Worm (Caenorhabditis elegans) whole organism, L3 larva: ENCODE data around the gene tat-6.

Source experiments
- ceh-28 ChIP-seq: fragments of 150-350 bp; optimal IDR thresholded peaks from 2 replicates; lab custom pipeline; 2014; ENCODE audit warnings: missing biosample characterization, missing genetic modification reagents, missing genetic modification characterization
- ceh-9 ChIP-seq: sonication (generic microtip); optimal IDR thresholded peaks from 2 replicates; lab custom pipeline; 2018; ENCODE audit warnings: missing biosample characterization, missing genetic modification characterization
- egl-5 ChIP-seq: fragments of 150-350 bp; optimal IDR thresholded peaks from 2 replicates; lab custom pipeline; 2017; ENCODE audit warnings: missing biosample characterization, missing genetic modification reagents, missing genetic modification characterization, inconsistent platforms
- elt-2 ChIP-seq: sonication (generic microtip); optimal IDR thresholded peaks from 2 replicates; lab custom pipeline; 2016; ENCODE audit warnings: missing genetic modification reagents, mild to moderate bottlenecking, missing genetic modification characterization, missing compliant biosample characterization
- eor-1 ChIP-seq, 2 experiments: fragments of 150-350 bp; optimal IDR thresholded peaks; 2 replicates each; lab custom pipeline; 2014 to 2018; ENCODE audit warnings: missing biosample characterization in 2 of 2, missing genetic modification characterization in 2 of 2
- jun-1 ChIP-seq: fragments of 150-350 bp; optimal IDR thresholded peaks from 2 replicates; lab custom pipeline; 2014; ENCODE audit warnings: missing biosample characterization, missing genetic modification reagents, missing genetic modification characterization
- nhr-12 ChIP-seq: fragments of 150-350 bp; optimal IDR thresholded peaks from 2 replicates; lab custom pipeline; 2014; ENCODE audit warnings: missing biosample characterization, missing genetic modification characterization
- nhr-237 ChIP-seq: fragments of 150-350 bp; optimal IDR thresholded peaks from 2 replicates; lab custom pipeline; 2014; ENCODE audit warnings: missing biosample characterization, missing genetic modification characterization
- nhr-25 ChIP-seq: sonication (generic microtip); optimal IDR thresholded peaks from 2 replicates; lab custom pipeline; 2017; ENCODE audit warnings: missing biosample characterization, missing genetic modification characterization
- pha-4 ChIP-seq: fragments of 150-350 bp; optimal IDR thresholded peaks from 2 replicates; lab custom pipeline; 2014; ENCODE audit warnings: missing biosample characterization, missing genetic modification reagents, missing genetic modification characterization
- skn-1 ChIP-seq: fragments of 150-350 bp; optimal IDR thresholded peaks from 2 replicates; lab custom pipeline; 2014; ENCODE audit warnings: missing biosample characterization, missing genetic modification characterization
- snpc-4 ChIP-seq: fragments of 150-350 bp; optimal IDR thresholded peaks from 2 replicates; lab custom pipeline; 2014; ENCODE audit warnings: missing biosample characterization, missing genetic modification characterization
- unc-39 ChIP-seq: sonication (generic microtip); optimal IDR thresholded peaks from 4 replicates; lab custom pipeline; 2017; ENCODE audit warnings: missing biosample characterization, missing genetic modification characterization
- unc-62 ChIP-seq: fragments of 150-350 bp; sonication (generic microtip); optimal IDR thresholded peaks from 4 replicates; lab custom pipeline; 2014; ENCODE audit warnings: missing biosample characterization, missing genetic modification reagents, missing genetic modification characterization

ce11 chrV:3146932-3147331, 18.0 kb downstream of the tat-6 start, which contains the start of gene srab-11:
- TF ChIP-seq snpc-4 (no peak), nhr-237 (tag; lab: Kevin White, UChicago) (no peak), nhr-12 (tag; lab: Kevin White, UChicago) (no peak), nhr-25 (tag; lab: Kevin White, UChicago) (no peak), ceh-28 (tag; lab: Kevin White, UChicago) (no peak), elt-2 (tag; lab: Kevin White, UChicago) (no peak), unc-62 (GFP tag; lab: Kevin White, UChicago) (no peak), skn-1 (tag; lab: Kevin White, UChicago) (no peak), ceh-9 (no peak), unc-39 (no peak), egl-5 (no peak), eor-1 (tag; optimal IDR thresholded peaks at IDR 0.05; lab: Kevin White, UChicago) (no peak), pha-4 (no peak), jun-1 (tag; lab: Kevin White, UChicago) (no peak)
